Worm (Caenorhabditis elegans) whole organism, young adult: Measurements from ENCODE around the gene ZK228.10.
A peak's percentile ranks its signal among the peaks of the same experiment; 100 is the strongest.

Experiments
- D2030.7 ChIP-seq: fragments of 200-800 bp; sonication (Bioruptor generic); IDR thresholded peaks from 2 replicates; pipeline ENCODE4 v1.3.6; 2022; ENCODE audit warnings: missing genetic modification reagents, missing genetic modification characterization, missing compliant biosample characterization
- F49E8.2 ChIP-seq: sonication (generic microtip); optimal IDR thresholded peaks from 3 replicates; lab custom pipeline; 2017; ENCODE audit warnings: missing genetic modification characterization, mild to moderate bottlenecking, missing compliant biosample characterization, antibody characterized with exemption, moderate library complexity; ENCODE audit not compliant: insufficient read depth
- F55B11.4 ChIP-seq: sonication (generic microtip); optimal IDR thresholded peaks from 2 replicates; lab custom pipeline; 2016; ENCODE audit warnings: missing compliant biosample characterization, missing genetic modification characterization, borderline replicate concordance; ENCODE audit not compliant: insufficient read depth
- K12H6.12 ChIP-seq: fragments of 200-800 bp; sonication (Bioruptor generic); optimal IDR thresholded peaks from 2 replicates; lab custom pipeline; 2018; ENCODE audit warnings: mild to moderate bottlenecking, missing genetic modification characterization, missing compliant biosample characterization
- Y53F4B.3 ChIP-seq: fragments of 200-800 bp; sonication (Bioruptor generic); IDR thresholded peaks from 2 replicates; pipeline ENCODE4 v1.3.6; 2022; ENCODE audit warnings: missing genetic modification reagents, missing genetic modification characterization, missing compliant biosample characterization
- ZK185.1 ChIP-seq: sonication (generic microtip); optimal IDR thresholded peaks from 2 replicates; lab custom pipeline; 2016; ENCODE audit warnings: mild to moderate bottlenecking, missing genetic modification characterization, missing compliant biosample characterization; ENCODE audit not compliant: poor library complexity, severe bottlenecking
- akir-1 ChIP-seq: fragments of 200-800 bp; sonication (Bioruptor generic); optimal IDR thresholded peaks from 2 replicates; lab custom pipeline; 2018; ENCODE audit warnings: mild to moderate bottlenecking, missing genetic modification characterization, moderate library complexity, missing compliant biosample characterization
- aptf-3 ChIP-seq: fragments of 200-800 bp; sonication (Bioruptor generic); IDR thresholded peaks from 2 replicates; pipeline ENCODE4 v1.3.6; 2022; ENCODE audit warnings: missing genetic modification characterization, missing compliant biosample characterization
- attf-5 ChIP-seq: fragments of 200-800 bp; sonication (Bioruptor generic); optimal IDR thresholded peaks from 2 replicates; lab custom pipeline; 2018; ENCODE audit warnings: mild to moderate bottlenecking, missing genetic modification characterization, missing compliant biosample characterization
- cebp-1 ChIP-seq, 2 experiments: fragments of 200-800 bp in 1 of 2; sonication (Bioruptor generic) in 1 of 2; sonication (generic microtip) in 1 of 2; IDR thresholded peaks in 1 of 2; optimal IDR thresholded peaks in 1 of 2; 2 replicates each; pipeline versions ENCODE4 v1.3.6 to Lab custom; 2017 to 2022; ENCODE audit warnings: missing compliant biosample characterization in 2 of 2, missing genetic modification characterization in 2 of 2, mild to moderate bottlenecking in 1 of 2, missing genetic modification reagents in 1 of 2, moderate library complexity in 1 of 2
- ceh-27 ChIP-seq: fragments of 200-800 bp; sonication (Bioruptor generic); optimal IDR thresholded peaks from 2 replicates; lab custom pipeline; 2018; ENCODE audit warnings: mild to moderate bottlenecking, missing genetic modification characterization, moderate library complexity, missing compliant biosample characterization
- egrh-3 ChIP-seq: fragments of 200-800 bp; sonication (Bioruptor generic); IDR thresholded peaks from 2 replicates; pipeline ENCODE4 v1.3.6; 2022; ENCODE audit warnings: missing genetic modification reagents, missing genetic modification characterization, missing compliant biosample characterization
- hmg-1.2 ChIP-seq: fragments of 200-800 bp; sonication (Bioruptor generic); IDR thresholded peaks from 2 replicates; pipeline ENCODE4 v1.3.6; 2022; ENCODE audit warnings: missing genetic modification reagents, missing genetic modification characterization, missing compliant biosample characterization
- let-526 ChIP-seq: fragments of 200-800 bp; sonication (Bioruptor generic); IDR thresholded peaks from 2 replicates; pipeline ENCODE4 v1.3.6; 2022; ENCODE audit warnings: missing genetic modification reagents, missing genetic modification characterization, missing compliant biosample characterization
- lin-35 ChIP-seq, 3 experiments: fragments of 150-350 bp in 2 of 3; sonication (generic microtip) in 1 of 3; optimal IDR thresholded peaks; 2 replicates each; lab custom pipeline; 2014 to 2018; ENCODE audit warnings: missing biosample characterization in 3 of 3, missing genetic modification characterization in 3 of 3, missing genetic modification reagents in 3 of 3
- mcd-1 ChIP-seq: fragments of 200-800 bp; sonication (Bioruptor generic); IDR thresholded peaks from 2 replicates; pipeline ENCODE4 v1.3.6; 2022; ENCODE audit warnings: missing genetic modification reagents, missing genetic modification characterization, missing compliant biosample characterization
- rpc-1 ChIP-seq, 2 experiments: fragments of 150-350 bp in 1 of 2; sonication (generic microtip) in 1 of 2; optimal IDR thresholded peaks; 2 replicates each; lab custom pipeline; 2014 to 2018; ENCODE audit warnings: missing biosample characterization in 1 of 2, missing genetic modification characterization in 1 of 2, missing genetic modification reagents in 1 of 2, missing genotype in 1 of 2
- sdz-38 ChIP-seq: sonication (generic microtip); optimal IDR thresholded peaks from 2 replicates; lab custom pipeline; 2016; ENCODE audit warnings: missing genotype, missing genetic modification characterization, missing compliant biosample characterization
- snpc-1.3 ChIP-seq: sonication (generic microtip); optimal IDR thresholded peaks from 2 replicates; lab custom pipeline; 2017; ENCODE audit warnings: missing genetic modification characterization, mild to moderate bottlenecking, missing compliant biosample characterization, antibody characterized with exemption, moderate library complexity, missing genotype, missing genetic modification reagents; ENCODE audit not compliant: insufficient read depth
- snpc-3.4 ChIP-seq: sonication (generic microtip); optimal IDR thresholded peaks from 2 replicates; lab custom pipeline; 2017; ENCODE audit warnings: missing genetic modification characterization, mild to moderate bottlenecking, missing compliant biosample characterization, antibody characterized with exemption, moderate library complexity, missing genotype, missing genetic modification reagents
- sptf-2 ChIP-seq: fragments of 200-800 bp; sonication (Bioruptor generic); optimal IDR thresholded peaks from 2 replicates; lab custom pipeline; 2018; ENCODE audit warnings: mild to moderate bottlenecking, missing genetic modification characterization, missing compliant biosample characterization
- zfh-2 ChIP-seq: fragments of 200-800 bp; sonication (Bioruptor generic); conservative IDR thresholded peaks from 2 replicates; pipeline ENCODE4 v1.3.6; 2022; ENCODE audit warnings: missing genetic modification reagents, missing genetic modification characterization, missing compliant biosample characterization

The ZK228.10 gene

DNA sequence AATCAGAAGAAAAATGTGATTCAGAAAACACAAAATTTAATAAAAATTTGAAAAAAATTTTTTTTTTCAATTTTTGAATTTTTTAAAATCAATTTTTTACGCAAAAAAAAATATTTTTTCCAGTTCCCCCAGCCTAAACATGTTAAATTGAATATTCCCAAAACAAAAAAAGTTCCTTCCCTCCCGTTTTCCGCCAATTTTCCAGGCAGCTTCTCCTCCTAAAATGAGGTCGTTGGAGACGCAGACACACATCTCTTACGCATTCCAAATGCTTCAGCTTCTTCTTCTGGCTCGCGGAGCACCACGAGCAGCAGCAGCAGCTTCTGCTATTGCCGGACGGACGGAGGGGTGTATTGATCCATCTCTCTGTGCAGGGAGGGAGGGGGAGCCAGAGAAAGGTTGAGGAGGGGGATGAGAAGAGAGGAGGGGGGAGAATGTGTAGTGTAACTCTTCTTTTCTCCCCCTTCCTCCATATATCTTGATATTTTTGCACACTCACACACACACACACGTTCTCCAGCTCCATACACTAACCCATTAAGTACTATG, 33.7 kb downstream of the ZK228.10 start:
- TF ChIP-seq F49E8.2 (tag; lab: Kevin White, UChicago) (no peak), snpc-1.3 (tag; lab: Kevin White, UChicago) (no peak), rpc-1 (optimal IDR thresholded peaks at IDR 0.05; lab: Kevin White, UChicago) (no peak), rpc-1 (tag; optimal IDR thresholded peaks at IDR 0.05; lab: Kevin White, UChicago) (no peak), sdz-38 (no peak), egrh-3 (GFP tag; lab: Robert Waterston, UW) (peak; percentile 84), aptf-3 (no peak), K12H6.12 (tag; lab: Kevin White, UChicago) (peak; percentile 90), mcd-1 (GFP tag; lab: Robert Waterston, UW) (peak; percentile 44; the same call in 1 of the 2 replicates), ceh-27 (GFP tag; lab: Kevin White, UChicago) (peak; percentile 35), cebp-1 (GFP tag; IDR thresholded peaks at IDR 0.05; lab: Robert Waterston, UW) (no peak), cebp-1 (tag; optimal IDR thresholded peaks at IDR 0.05; lab: Kevin White, UChicago) (peak; percentile 31), lin-35 (GFP tag; optimal IDR thresholded peaks at IDR 0.05; lab: Kevin White, UChicago) (peak in 1 of 3 experiments; percentile 47), zfh-2 (peak; percentile 95), akir-1 (GFP tag; lab: Kevin White, UChicago) (no peak), attf-5 (GFP tag; lab: Kevin White, UChicago) (peak; percentile 4)
- TF ChIP-seq, all 124 proteins: peak for 8

DNA sequence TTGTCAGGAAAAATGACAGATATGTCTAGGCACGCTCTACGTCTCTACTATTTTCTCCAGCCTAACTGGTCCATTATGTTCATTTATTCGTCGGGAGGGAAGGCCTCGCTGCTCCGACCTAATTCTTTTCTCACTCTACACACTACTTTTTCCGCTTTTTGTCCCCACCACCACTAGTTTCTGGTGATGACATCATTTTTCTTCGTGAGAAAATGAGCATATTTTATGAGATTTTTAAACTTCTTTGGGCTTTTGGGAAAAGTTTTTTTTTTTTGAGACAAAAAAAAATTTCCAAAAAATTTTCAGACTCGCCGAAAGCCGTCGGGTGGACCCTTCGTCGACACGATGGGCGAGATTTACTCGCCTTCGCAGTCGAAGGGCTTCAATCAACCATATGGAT, 35.3 kb downstream of the ZK228.10 start, which contains the start of gene slo-1:
TSS of gene slo-1 (plus strand) at position 301 of the 400 bp plus-strand sequence.
- TF ChIP-seq D2030.7 (GFP tag; lab: Robert Waterston, UW), result no peak
- no peak for TF ChIP-seq hmg-1.2 (GFP tag; lab: Robert Waterston, UW)
- no peak for TF ChIP-seq ZK185.1 (tag; lab: Kevin White, UChicago)
- TF ChIP-seq let-526, result no peak
- no peak for TF ChIP-seq sptf-2 (GFP tag; lab: Kevin White, UChicago)
- TF ChIP-seq snpc-3.4 (tag; lab: Kevin White, UChicago), result no peak
- TF ChIP-seq cebp-1 (GFP tag; IDR thresholded peaks at IDR 0.05; lab: Robert Waterston, UW), result no peak
- TF ChIP-seq cebp-1 (tag; optimal IDR thresholded peaks at IDR 0.05; lab: Kevin White, UChicago), result no peak
- TF ChIP-seq F49E8.2 (tag; lab: Kevin White, UChicago), result no peak
- no peak for TF ChIP-seq Y53F4B.3 (GFP tag; lab: Robert Waterston, UW)
- TF ChIP-seq snpc-1.3 (tag; lab: Kevin White, UChicago), result no peak
- TF ChIP-seq, all 124 proteins: peak for 0

DNA sequence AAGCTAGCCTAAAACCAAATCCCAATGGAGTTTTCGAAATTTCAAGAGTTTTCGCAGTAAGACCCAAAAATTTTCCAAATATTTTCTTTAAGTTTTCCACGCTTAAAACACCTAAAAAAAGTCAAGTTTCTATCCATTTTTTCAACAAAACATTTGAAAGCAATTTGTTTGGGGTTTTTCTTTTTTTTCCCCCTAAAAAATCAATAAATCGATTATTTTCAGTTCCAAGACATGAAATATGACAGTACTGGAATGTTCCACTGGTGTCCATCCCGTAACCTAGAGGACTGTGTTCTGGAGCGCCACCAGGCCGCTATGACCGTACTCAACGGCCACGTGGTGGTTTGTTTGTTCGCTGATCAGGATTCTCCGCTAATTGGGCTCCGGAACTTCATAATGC, 47.9 kb downstream of the ZK228.10 start:
- TF ChIP-seq ceh-27 (GFP tag; lab: Kevin White, UChicago) (no peak), F55B11.4 (tag; lab: Kevin White, UChicago) (no peak)

DNA sequence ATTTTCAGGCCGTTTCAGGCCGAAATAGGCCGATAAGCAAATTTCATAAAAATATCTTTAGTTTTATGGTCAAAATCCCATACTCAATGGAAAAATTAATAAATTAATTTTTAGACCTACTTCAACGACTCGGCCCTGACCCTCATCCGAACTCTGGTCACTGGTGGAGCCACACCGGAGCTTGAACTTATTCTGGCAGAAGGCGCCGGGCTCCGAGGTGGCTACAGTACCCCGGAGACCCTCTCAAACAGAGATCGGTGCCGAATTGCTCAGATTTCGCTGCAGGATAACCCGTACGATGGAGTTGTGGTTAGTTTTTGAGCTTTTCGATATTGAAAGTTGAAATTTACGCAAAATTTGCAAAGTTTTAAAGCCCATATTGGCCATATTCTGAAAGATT, 50.1 kb downstream of the ZK228.10 start:
- no peak for TF ChIP-seq snpc-3.4 (tag; lab: Kevin White, UChicago)
- TF ChIP-seq zfh-2, result peak; percentile 54
